Fruit fly (Drosophila melanogaster) whole organism, embryonic: ENCODE measurements around the gene scpr-C.

Source experiments
- CG11398 ChIP-seq: fragments of 200-800 bp; sonication (Bioruptor generic); optimal IDR thresholded peaks from 2 replicates; lab custom pipeline; 2016; ENCODE audit warnings: missing biosample characterization, missing genetic modification characterization
- CG1233 ChIP-seq: fragments of 200-800 bp; sonication (Bioruptor generic); optimal IDR thresholded peaks from 4 replicates; lab custom pipeline; 2018; ENCODE audit warnings: missing biosample characterization, mild to moderate bottlenecking, missing genetic modification characterization
- CG13424 ChIP-seq: fragments of 200-800 bp; sonication (Bioruptor generic); optimal IDR thresholded peaks from 2 replicates; lab custom pipeline; 2019; ENCODE audit warnings: missing biosample characterization, mild to moderate bottlenecking, missing genetic modification characterization, moderate library complexity
- CG16863 ChIP-seq: fragments of 200-800 bp; sonication (Bioruptor generic); optimal IDR thresholded peaks from 3 replicates; lab custom pipeline; 2016; ENCODE audit warnings: missing biosample characterization, missing genetic modification characterization
- CG17186 ChIP-seq: fragments of 200-800 bp; sonication (Bioruptor generic); optimal IDR thresholded peaks from 3 replicates; lab custom pipeline; 2017; ENCODE audit warnings: missing biosample characterization, missing genetic modification reagents, missing genetic modification characterization
- CG18619 ChIP-seq: fragments of 200-800 bp; sonication (Bioruptor generic); optimal IDR thresholded peaks from 3 replicates; lab custom pipeline; 2017; ENCODE audit warnings: missing biosample characterization, mild to moderate bottlenecking, missing genetic modification characterization
- CG3065 ChIP-seq: fragments of 200-800 bp; sonication (Bioruptor generic); optimal IDR thresholded peaks from 2 replicates; lab custom pipeline; 2016; ENCODE audit warnings: missing biosample characterization, missing genetic modification characterization
- CG31441 ChIP-seq: fragments of 200-800 bp; sonication (Bioruptor generic); IDR thresholded peaks from 2 replicates; pipeline ENCODE4 v1.3.6; 2022; ENCODE audit warnings: missing biosample characterization, missing genetic modification characterization
- CG34376 ChIP-seq: fragments of 200-800 bp; sonication (Bioruptor generic); optimal IDR thresholded peaks from 2 replicates; lab custom pipeline; 2018; ENCODE audit warnings: missing biosample characterization, mild to moderate bottlenecking, missing genetic modification characterization
- CG3847 ChIP-seq: fragments of 200-800 bp; sonication (Bioruptor generic); IDR thresholded peaks from 2 replicates; pipeline ENCODE4 v1.3.6; 2022; ENCODE audit warnings: missing biosample characterization, missing genetic modification characterization
- CG6813 ChIP-seq: fragments of 200-800 bp; sonication (Bioruptor generic); optimal IDR thresholded peaks from 2 replicates; lab custom pipeline; 2017; ENCODE audit warnings: missing biosample characterization, missing genetic modification characterization, mild to moderate bottlenecking, moderate library complexity, missing genetic modification reagents
- CG7839 ChIP-seq: fragments of 200-800 bp; sonication (Bioruptor generic); optimal IDR thresholded peaks from 3 replicates; lab custom pipeline; 2018; ENCODE audit warnings: missing biosample characterization, mild to moderate bottlenecking, missing genetic modification characterization, moderate library complexity
- CG8924 ChIP-seq: fragments of 200-800 bp; optimal IDR thresholded peaks from 3 replicates; lab custom pipeline; 2019; ENCODE audit warnings: missing biosample characterization, mild to moderate bottlenecking, missing genetic modification characterization, moderate library complexity
- CG9797 ChIP-seq: fragments of 200-800 bp; sonication (Bioruptor generic); optimal IDR thresholded peaks from 3 replicates; lab custom pipeline; 2018; ENCODE audit warnings: missing biosample characterization, mild to moderate bottlenecking, missing genetic modification characterization
- CHES-1-like ChIP-seq: fragments of 200-800 bp; sonication (Bioruptor generic); optimal IDR thresholded peaks from 2 replicates; lab custom pipeline; 2016; ENCODE audit warnings: missing biosample characterization, missing genetic modification characterization
- CrebB ChIP-seq: fragments of 200-800 bp; sonication (Bioruptor generic); optimal IDR thresholded peaks from 3 replicates; lab custom pipeline; 2018; ENCODE audit warnings: missing biosample characterization, mild to moderate bottlenecking, missing genetic modification characterization
- E2f1 ChIP-seq: fragments of 200-800 bp; sonication (Bioruptor generic); IDR thresholded peaks from 2 replicates; pipeline ENCODE4 v1.3.6; 2022; ENCODE audit warnings: missing biosample characterization, missing genetic modification characterization
- ERR ChIP-seq: fragments of 200-800 bp; sonication (Bioruptor generic); optimal IDR thresholded peaks from 2 replicates; lab custom pipeline; 2016; ENCODE audit warnings: missing biosample characterization, missing genetic modification characterization
- Fer2 ChIP-seq: fragments of 200-800 bp; sonication (Bioruptor generic); optimal IDR thresholded peaks from 2 replicates; lab custom pipeline; 2018; ENCODE audit warnings: missing biosample characterization, mild to moderate bottlenecking, missing genetic modification characterization, moderate library complexity
- GATAe ChIP-seq: fragments of 200-800 bp; sonication (Bioruptor generic); conservative IDR thresholded peaks from 2 replicates; pipeline ENCODE4 v1.3.6; 2022; ENCODE audit warnings: missing biosample characterization, missing genetic modification characterization
- Hmr ChIP-seq: fragments of 200-800 bp; sonication (Bioruptor generic); optimal IDR thresholded peaks from 3 replicates; lab custom pipeline; 2017; ENCODE audit warnings: mild to moderate bottlenecking, missing biosample characterization, missing genetic modification reagents, missing genetic modification characterization
- Lpt ChIP-seq: fragments of >200 bp; optimal IDR thresholded peaks from 2 replicates; lab custom pipeline; 2018; ENCODE audit warnings: missing biosample characterization, missing genetic modification characterization
- Nf-YB ChIP-seq: fragments of 200-800 bp; sonication (Bioruptor generic); optimal IDR thresholded peaks from 3 replicates; lab custom pipeline; 2019; ENCODE audit warnings: missing biosample characterization, mild to moderate bottlenecking, missing genetic modification characterization, moderate library complexity
- Sox102F ChIP-seq: fragments of 200-800 bp; sonication (Bioruptor generic); optimal IDR thresholded peaks from 2 replicates; lab custom pipeline; 2018; ENCODE audit warnings: missing biosample characterization, mild to moderate bottlenecking, missing genetic modification characterization, moderate library complexity
- Spps ChIP-seq: fragments of 200-800 bp; sonication (Bioruptor generic); optimal IDR thresholded peaks from 2 replicates; lab custom pipeline; 2018; ENCODE audit warnings: missing biosample characterization, mild to moderate bottlenecking, missing genetic modification characterization
- Ssrp ChIP-seq: fragments of 200-800 bp; sonication (Bioruptor generic); optimal IDR thresholded peaks from 2 replicates; lab custom pipeline; 2018; ENCODE audit warnings: missing biosample characterization, mild to moderate bottlenecking, missing genetic modification characterization, moderate library complexity
- TFAM ChIP-seq: fragments of 200-800 bp; sonication (Bioruptor generic); optimal IDR thresholded peaks from 2 replicates; lab custom pipeline; 2017; ENCODE audit warnings: missing biosample characterization, missing genetic modification characterization, inconsistent platforms
- Taf1 ChIP-seq: fragments of 200-800 bp; sonication (Bioruptor generic); IDR thresholded peaks from 2 replicates; pipeline ENCODE4 v1.3.6; 2022; ENCODE audit warnings: missing biosample characterization, missing genetic modification characterization
- ara ChIP-seq: fragments of 200-800 bp; sonication (Bioruptor generic); IDR thresholded peaks from 2 replicates; pipeline ENCODE4 v1.3.6; 2022; ENCODE audit warnings: missing biosample characterization, missing genetic modification characterization
- ase ChIP-seq: fragments of 200-800 bp; sonication (Bioruptor generic); IDR thresholded peaks from 3 replicates; pipeline ENCODE4 v1.3.6; 2022; ENCODE audit warnings: missing biosample characterization, missing genetic modification characterization
- ash1 ChIP-seq: fragments of 200-800 bp; sonication (Bioruptor generic); optimal IDR thresholded peaks from 2 replicates; lab custom pipeline; 2018; ENCODE audit warnings: missing biosample characterization, mild to moderate bottlenecking, missing genetic modification characterization
- chn ChIP-seq: fragments of 200-800 bp; sonication (Bioruptor generic); optimal IDR thresholded peaks from 2 replicates; lab custom pipeline; 2016; ENCODE audit warnings: missing biosample characterization, missing genetic modification characterization
- crol ChIP-seq: fragments of 200-800 bp; sonication (Bioruptor generic); IDR thresholded peaks from 2 replicates; pipeline ENCODE4 v1.3.6; 2022; ENCODE audit warnings: missing biosample characterization, missing genetic modification characterization
- danr ChIP-seq: fragments of 200-800 bp; sonication (Bioruptor generic); IDR thresholded peaks from 2 replicates; pipeline ENCODE4 v1.3.6; 2022; ENCODE audit warnings: missing biosample characterization, missing genetic modification characterization
- dmrt99B ChIP-seq: fragments of 200-800 bp; sonication (Bioruptor generic); optimal IDR thresholded peaks from 2 replicates; lab custom pipeline; 2018; ENCODE audit warnings: missing biosample characterization, mild to moderate bottlenecking, missing genetic modification characterization, moderate library complexity
- fru ChIP-seq: fragments of >200 bp; optimal IDR thresholded peaks from 2 replicates; lab custom pipeline; 2017
- gcm2 ChIP-seq: fragments of 200-800 bp; sonication (Bioruptor generic); optimal IDR thresholded peaks from 2 replicates; lab custom pipeline; 2016; ENCODE audit warnings: missing biosample characterization, missing genetic modification characterization
- gfzf ChIP-seq: fragments of 200-800 bp; sonication (Bioruptor generic); optimal IDR thresholded peaks from 2 replicates; lab custom pipeline; 2016; ENCODE audit warnings: missing biosample characterization, mild to moderate bottlenecking, missing genetic modification characterization, moderate library complexity
- gro ChIP-seq: fragments of 200-800 bp; sonication (Bioruptor generic); optimal IDR thresholded peaks from 2 replicates; lab custom pipeline; 2016; ENCODE audit warnings: missing biosample characterization, missing genetic modification characterization
- h ChIP-seq: fragments of >200 bp; optimal IDR thresholded peaks from 2 replicates; lab custom pipeline; 2017
- inv ChIP-seq: fragments of 200-800 bp; sonication (Bioruptor generic); IDR thresholded peaks from 2 replicates; pipeline ENCODE4 v1.3.6; 2022; ENCODE audit warnings: missing biosample characterization, missing genetic modification characterization; ENCODE audit not compliant: partially characterized antibody
- kah ChIP-seq: fragments of 200-800 bp; sonication (Bioruptor generic); optimal IDR thresholded peaks from 2 replicates; lab custom pipeline; 2018; ENCODE audit warnings: missing biosample characterization, mild to moderate bottlenecking, missing genetic modification characterization
- klu ChIP-seq: fragments of 200-800 bp; sonication (Bioruptor generic); IDR thresholded peaks from 2 replicates; pipeline ENCODE4 v1.3.6; 2022; ENCODE audit warnings: missing biosample characterization, missing genetic modification characterization
- nau ChIP-seq: fragments of 200-800 bp; sonication (Bioruptor generic); optimal IDR thresholded peaks from 3 replicates; lab custom pipeline; 2017; ENCODE audit warnings: missing biosample characterization, mild to moderate bottlenecking, missing genetic modification characterization, missing genetic modification reagents
- odd ChIP-seq: fragments of 200-800 bp; sonication (Bioruptor generic); optimal IDR thresholded peaks from 2 replicates; lab custom pipeline; 2017; ENCODE audit warnings: missing biosample characterization, mild to moderate bottlenecking, missing genetic modification characterization
- peb ChIP-seq: fragments of 200-800 bp; sonication (Bioruptor generic); IDR thresholded peaks from 2 replicates; pipeline ENCODE4 v1.3.6; 2022; ENCODE audit warnings: missing biosample characterization, missing genetic modification characterization
- phol ChIP-seq: fragments of 200-800 bp; sonication (Bioruptor generic); optimal IDR thresholded peaks from 3 replicates; lab custom pipeline; 2018; ENCODE audit warnings: missing biosample characterization, mild to moderate bottlenecking, missing genetic modification characterization, moderate library complexity
- repo ChIP-seq: fragments of 200-800 bp; sonication (Bioruptor generic); optimal IDR thresholded peaks from 2 replicates; lab custom pipeline; 2016; ENCODE audit warnings: missing biosample characterization, missing genetic modification characterization
- tap ChIP-seq: fragments of 200-800 bp; optimal IDR thresholded peaks from 3 replicates; lab custom pipeline; 2019; ENCODE audit warnings: missing biosample characterization, mild to moderate bottlenecking, missing genetic modification characterization, moderate library complexity
- tin ChIP-seq: fragments of 200-800 bp; sonication (Bioruptor generic); optimal IDR thresholded peaks from 3 replicates; lab custom pipeline; 2016; ENCODE audit warnings: missing biosample characterization, missing genetic modification characterization
- wdn ChIP-seq: fragments of 200-800 bp; sonication (Bioruptor generic); IDR thresholded peaks from 2 replicates; pipeline ENCODE4 v1.3.6; 2022; ENCODE audit warnings: missing biosample characterization, missing genetic modification characterization
- zen ChIP-seq: fragments of 200-800 bp; sonication (Bioruptor generic); optimal IDR thresholded peaks from 3 replicates; lab custom pipeline; 2018; ENCODE audit warnings: missing biosample characterization, mild to moderate bottlenecking, missing genetic modification characterization, moderate library complexity

scpr-C gene

dm6 chr3R:11269013-11269412 is 43.7 kb downstream of the scpr-C start (continued):
- peak; percentile 73 for TF ChIP-seq kah (GFP tag; lab: Kevin White, UChicago)
- no peak for TF ChIP-seq wdn (GFP tag; lab: Robert Waterston, UW)
- no peak for TF ChIP-seq E2f1 (GFP tag; lab: Robert Waterston, UW)
- TF ChIP-seq TFAM (GFP tag; lab: Kevin White, UChicago) = peak; percentile 31
- TF ChIP-seq zen (tag; lab: Kevin White, UChicago) = peak; percentile 82
- TF ChIP-seq CG7839 (tag; lab: Kevin White, UChicago) = no peak
- no peak for TF ChIP-seq Ssrp (tag; lab: Kevin White, UChicago)
- peak; percentile 65 for TF ChIP-seq Hmr (GFP tag; lab: Kevin White, UChicago)
- TF ChIP-seq repo (GFP tag; lab: Kevin White, UChicago) = peak; percentile 45
- TF ChIP-seq fru (lab: Kevin White, UChicago) = no peak
- TF ChIP-seq ara (GFP tag; lab: Robert Waterston, UW) = peak; percentile 77
- peak; percentile 76 for TF ChIP-seq CG1233 (GFP tag; lab: Kevin White, UChicago)
- TF ChIP-seq CG34376 (GFP tag; lab: Kevin White, UChicago) = no peak
- TF ChIP-seq Sox102F (GFP tag; lab: Kevin White, UChicago) = no peak
- no peak for TF ChIP-seq klu
- TF ChIP-seq GATAe = no peak
- TF ChIP-seq Fer2 (tag; lab: Kevin White, UChicago) = peak; percentile 45
- TF ChIP-seq CrebB = peak; percentile 52
- no peak for TF ChIP-seq gcm2 (GFP tag; lab: Kevin White, UChicago)
- TF ChIP-seq CG9797 = no peak
- TF ChIP-seq CG11398 (GFP tag; lab: Kevin White, UChicago) = no peak
- peak; percentile 59 for TF ChIP-seq h (lab: Kevin White, UChicago)
- TF ChIP-seq Lpt (GFP tag; lab: Kevin White, UChicago) = peak; percentile 97
- TF ChIP-seq danr = no peak
- peak; percentile 71 for TF ChIP-seq tin (GFP tag; lab: Kevin White, UChicago)
- no peak for TF ChIP-seq nau (GFP tag; lab: Kevin White, UChicago)
- TF ChIP-seq gro (GFP tag; lab: Kevin White, UChicago) = no peak
- peak; percentile 79 for TF ChIP-seq odd (GFP tag; lab: Kevin White, UChicago)
- no peak for TF ChIP-seq inv
- peak; percentile 53 for TF ChIP-seq CG16863 (GFP tag; lab: Kevin White, UChicago)
- peak; percentile 55; the same call in 2 of the 3 replicates for TF ChIP-seq ase (GFP tag; lab: Robert Waterston, UW)
- TF ChIP-seq tap (tag; lab: Kevin White, UChicago) = no peak
- TF ChIP-seq CG6813 (GFP tag; lab: Kevin White, UChicago) = peak; percentile 82
- TF ChIP-seq CG31441 = no peak; the same call in 1 of the 2 replicates
- peak; percentile 74 for TF ChIP-seq CG13424
- no peak for TF ChIP-seq Taf1 (GFP tag; lab: Robert Waterston, UW)
- TF ChIP-seq Nf-YB (GFP tag; lab: Kevin White, UChicago) = peak; percentile 58
- TF ChIP-seq ash1 (GFP tag; lab: Kevin White, UChicago) = peak; percentile 29
- TF ChIP-seq CG3065 (GFP tag; lab: Kevin White, UChicago) = peak; percentile 44
- TF ChIP-seq gfzf (GFP tag; lab: Kevin White, UChicago) = no peak
- peak; percentile 52 for TF ChIP-seq Spps (tag; lab: Kevin White, UChicago)
- no peak for TF ChIP-seq dmrt99B (tag; lab: Kevin White, UChicago)
- TF ChIP-seq CG18619 (GFP tag; lab: Kevin White, UChicago) = peak; percentile 55
- peak; percentile 73 for TF ChIP-seq chn (GFP tag; lab: Kevin White, UChicago)
- no peak for TF ChIP-seq CHES-1-like
- peak; percentile 43 for TF ChIP-seq CG17186 (GFP tag; lab: Kevin White, UChicago)
- no peak for TF ChIP-seq ERR (GFP tag; lab: Kevin White, UChicago)
- TF ChIP-seq phol (tag; lab: Kevin White, UChicago) = peak; percentile 48
- no peak for TF ChIP-seq crol (GFP tag; lab: Robert Waterston, UW)
- TF ChIP-seq CG3847 (GFP tag; lab: Robert Waterston, UW) = no peak
- TF ChIP-seq CG8924 (tag; lab: Kevin White, UChicago) = peak; percentile 21
- TF ChIP-seq peb (GFP tag; lab: Robert Waterston, UW) = no peak
